Fruit fly (Drosophila melanogaster) whole organism, adult: ENCODE measurements around the gene mio.

Source experiments
- CG11617 ChIP-seq: fragments of 200-800 bp; sonication (Bioruptor generic); optimal IDR thresholded peaks from 2 replicates; lab custom pipeline; 2017; ENCODE audit warnings: mild to moderate bottlenecking, missing biosample characterization, missing genetic modification reagents, missing genetic modification characterization
- CG12768 ChIP-seq: fragments of 200-800 bp; sonication (Bioruptor generic); optimal IDR thresholded peaks from 2 replicates; lab custom pipeline; 2017; ENCODE audit warnings: missing biosample characterization, missing genetic modification characterization, mild to moderate bottlenecking, moderate library complexity, missing genetic modification reagents
- CG14711 ChIP-seq: fragments of 200-800 bp; sonication (Bioruptor generic); optimal IDR thresholded peaks from 2 replicates; lab custom pipeline; 2018; ENCODE audit warnings: missing biosample characterization, mild to moderate bottlenecking, missing genetic modification characterization, moderate library complexity
- CG1620 ChIP-seq: fragments of 200-800 bp; sonication (Bioruptor generic); optimal IDR thresholded peaks from 2 replicates; lab custom pipeline; 2016; ENCODE audit warnings: missing biosample characterization, missing genetic modification characterization
- CG33017 ChIP-seq: fragments of 200-800 bp; sonication (Bioruptor generic); optimal IDR thresholded peaks from 2 replicates; lab custom pipeline; 2018; ENCODE audit warnings: missing biosample characterization, mild to moderate bottlenecking, missing genetic modification characterization, moderate library complexity
- CG5204 ChIP-seq: fragments of 200-800 bp; sonication (Bioruptor generic); optimal IDR thresholded peaks from 2 replicates; lab custom pipeline; 2016; ENCODE audit warnings: missing biosample characterization, missing genetic modification characterization
- CG7045 ChIP-seq: fragments of 200-800 bp; sonication (Bioruptor generic); optimal IDR thresholded peaks from 2 replicates; lab custom pipeline; 2017; ENCODE audit warnings: missing biosample characterization, mild to moderate bottlenecking, missing genetic modification characterization
- CG7101 ChIP-seq: fragments of 200-800 bp; sonication (Bioruptor generic); optimal IDR thresholded peaks from 2 replicates; lab custom pipeline; 2018; ENCODE audit warnings: missing biosample characterization, mild to moderate bottlenecking, missing genetic modification characterization, moderate library complexity
- Clk ChIP-seq: fragments of 200-800 bp; sonication (Bioruptor generic); optimal IDR thresholded peaks from 2 replicates; lab custom pipeline; 2017; ENCODE audit warnings: missing biosample characterization, missing genetic modification characterization
- Crg-1 ChIP-seq: fragments of 200-800 bp; sonication (Bioruptor generic); optimal IDR thresholded peaks from 2 replicates; lab custom pipeline; 2016; ENCODE audit warnings: missing biosample characterization, missing genetic modification characterization
- Hr96 ChIP-seq: fragments of 200-800 bp; sonication (Bioruptor generic); optimal IDR thresholded peaks from 2 replicates; lab custom pipeline; 2016; ENCODE audit warnings: missing biosample characterization, missing genetic modification characterization
- Mnt ChIP-seq: fragments of 200-800 bp; sonication (Bioruptor generic); optimal IDR thresholded peaks from 2 replicates; lab custom pipeline; 2016; ENCODE audit warnings: missing biosample characterization, mild to moderate bottlenecking, missing genetic modification characterization
- bab1 ChIP-seq: fragments of 200-800 bp; sonication (Bioruptor generic); optimal IDR thresholded peaks from 3 replicates; lab custom pipeline; 2019; ENCODE audit warnings: missing biosample characterization, mild to moderate bottlenecking, missing genetic modification characterization, moderate library complexity
- cic ChIP-seq: fragments of 200-800 bp; sonication (Bioruptor generic); optimal IDR thresholded peaks from 2 replicates; lab custom pipeline; 2017; ENCODE audit warnings: missing biosample characterization, mild to moderate bottlenecking, missing genetic modification characterization, moderate library complexity
- cnc ChIP-seq, 2 experiments: fragments of >200 bp; optimal IDR thresholded peaks; 2 replicates each; lab custom pipeline; 2017
- kay ChIP-seq: fragments of 200-800 bp; sonication (Bioruptor generic); peaks from one replicate; lab custom pipeline; 2016; ENCODE audit warnings: missing biosample characterization, missing genetic modification characterization, borderline replicate concordance
- ovo ChIP-seq: fragments of 200-800 bp; sonication (Bioruptor generic); optimal IDR thresholded peaks from 2 replicates; lab custom pipeline; 2016; ENCODE audit warnings: missing biosample characterization, missing genetic modification characterization
- pad ChIP-seq: fragments of 200-800 bp; sonication (Bioruptor generic); optimal IDR thresholded peaks from 3 replicates; lab custom pipeline; 2017; ENCODE audit warnings: missing biosample characterization, missing genetic modification characterization, mild to moderate bottlenecking, moderate library complexity, missing genetic modification reagents
- tj ChIP-seq: fragments of 200-800 bp; sonication (Bioruptor generic); optimal IDR thresholded peaks from 3 replicates; lab custom pipeline; 2017; ENCODE audit warnings: missing biosample characterization, mild to moderate bottlenecking, missing genetic modification characterization, moderate library complexity
- toe ChIP-seq: fragments of 200-800 bp; sonication (Bioruptor generic); optimal IDR thresholded peaks from 2 replicates; lab custom pipeline; 2016; ENCODE audit warnings: missing biosample characterization, missing genetic modification characterization

The mio gene

DNA sequence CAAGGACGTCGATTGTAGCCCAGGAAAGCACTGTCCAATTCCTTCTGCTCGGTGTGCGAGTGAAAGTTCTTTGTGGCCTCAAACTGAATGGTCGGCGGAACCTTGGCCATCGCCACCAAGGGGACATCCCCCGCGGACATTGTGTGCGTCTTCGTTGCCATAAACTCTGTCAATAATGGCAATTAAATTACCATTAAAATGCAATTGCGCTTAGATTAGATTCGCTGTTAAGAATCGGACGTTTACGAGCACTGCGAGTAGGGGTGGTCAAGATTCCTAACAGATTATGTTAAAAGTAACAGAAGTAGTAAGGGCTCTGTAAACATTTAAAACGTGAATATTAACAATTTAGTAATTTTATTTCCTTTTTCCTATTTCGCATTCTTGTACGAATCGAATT, 1.0 kb upstream of the mio start, which contains the start of gene daed:
daed (minus strand) TSS at position 247 of the 400 bp plus-strand sequence.
- TF ChIP-seq bab1 (GFP tag; lab: Kevin White, UChicago), result peak; percentile 9
- TF ChIP-seq Hr96, result no peak
- no peak for TF ChIP-seq CG1620
- TF ChIP-seq CG7101 (tag; lab: Kevin White, UChicago), result peak; percentile 64
- TF ChIP-seq cic (GFP tag; lab: Kevin White, UChicago), result peak; percentile 34
- TF ChIP-seq pad (GFP tag; lab: Kevin White, UChicago), result peak; percentile 28
- peak; percentile 18 for TF ChIP-seq Crg-1 (GFP tag; lab: Kevin White, UChicago)
- peak; percentile 16 for TF ChIP-seq Mnt
- peak; percentile 70 for TF ChIP-seq CG33017 (tag; lab: Kevin White, UChicago)
- TF ChIP-seq CG12768, result peak; percentile 23

DNA sequence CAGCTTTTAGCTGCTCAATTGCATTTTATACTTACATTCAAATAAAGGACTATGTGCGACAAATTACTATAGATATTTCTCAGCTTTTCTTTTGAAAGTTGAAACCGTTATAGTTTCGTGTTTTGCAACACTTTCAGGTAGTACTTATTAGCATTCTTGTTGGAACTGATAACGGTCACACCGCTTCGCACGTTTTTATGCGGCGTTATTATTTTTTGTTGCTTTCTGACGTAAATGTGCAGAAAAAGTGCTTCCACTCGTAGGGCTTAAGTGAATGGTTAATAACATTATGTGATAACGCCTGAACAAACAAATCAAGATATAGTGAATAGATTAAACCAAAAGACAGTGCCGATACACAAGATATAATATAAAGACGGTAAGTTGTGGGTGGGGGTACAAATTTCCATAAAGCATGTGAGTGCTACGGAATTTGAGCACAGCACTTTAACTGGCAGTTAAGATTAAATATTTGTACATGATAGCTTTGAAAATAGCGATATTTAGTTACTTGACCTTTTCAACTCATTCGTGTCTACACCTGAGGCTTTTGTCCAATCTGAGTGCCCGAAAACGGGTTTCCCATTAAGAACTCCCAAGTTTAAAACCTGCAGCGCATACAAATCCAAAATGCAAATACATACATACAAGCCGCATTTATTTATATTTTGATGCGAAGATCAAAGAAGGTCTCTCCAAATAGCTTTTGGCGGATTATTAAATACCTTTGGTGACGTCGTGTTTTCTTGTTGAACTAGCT, 3.7 kb downstream of the mio start, which contains the start of gene papi:
papi (plus strand) TSS at position 176 of the 760 bp plus-strand sequence.
- peak; percentile 47 for TF ChIP-seq CG7101 (tag; lab: Kevin White, UChicago)
- no peak for TF ChIP-seq toe (GFP tag; lab: Kevin White, UChicago)
- no peak for TF ChIP-seq Clk (GFP tag; lab: Kevin White, UChicago)
- TF ChIP-seq CG33017 (tag; lab: Kevin White, UChicago), result peak; percentile 28
- no peak for TF ChIP-seq Hr96
- no peak for TF ChIP-seq CG5204 (GFP tag; lab: Kevin White, UChicago)
- no peak for TF ChIP-seq tj
- TF ChIP-seq CG7045 (GFP tag; lab: Kevin White, UChicago), result no peak
- no peak for TF ChIP-seq kay (GFP tag; lab: Kevin White, UChicago)
- TF ChIP-seq CG1620, result no peak
- TF ChIP-seq CG14711 (tag; lab: Kevin White, UChicago), result no peak
- TF ChIP-seq CG11617 (GFP tag; lab: Kevin White, UChicago), result no peak
- peak; percentile 34 for TF ChIP-seq cic (GFP tag; lab: Kevin White, UChicago)
- no peak for TF ChIP-seq Crg-1 (GFP tag; lab: Kevin White, UChicago)
- no peak for TF ChIP-seq bab1 (GFP tag; lab: Kevin White, UChicago)
- peak; percentile 70 for TF ChIP-seq ovo (GFP tag; lab: Kevin White, UChicago)
- no peak for TF ChIP-seq pad (GFP tag; lab: Kevin White, UChicago)
- TF ChIP-seq Mnt, result peak; percentile 99
- no peak for TF ChIP-seq CG12768
- no peak for TF ChIP-seq cnc (optimal IDR thresholded peaks at IDR 0.05; lab: Kevin White, UChicago)

DNA sequence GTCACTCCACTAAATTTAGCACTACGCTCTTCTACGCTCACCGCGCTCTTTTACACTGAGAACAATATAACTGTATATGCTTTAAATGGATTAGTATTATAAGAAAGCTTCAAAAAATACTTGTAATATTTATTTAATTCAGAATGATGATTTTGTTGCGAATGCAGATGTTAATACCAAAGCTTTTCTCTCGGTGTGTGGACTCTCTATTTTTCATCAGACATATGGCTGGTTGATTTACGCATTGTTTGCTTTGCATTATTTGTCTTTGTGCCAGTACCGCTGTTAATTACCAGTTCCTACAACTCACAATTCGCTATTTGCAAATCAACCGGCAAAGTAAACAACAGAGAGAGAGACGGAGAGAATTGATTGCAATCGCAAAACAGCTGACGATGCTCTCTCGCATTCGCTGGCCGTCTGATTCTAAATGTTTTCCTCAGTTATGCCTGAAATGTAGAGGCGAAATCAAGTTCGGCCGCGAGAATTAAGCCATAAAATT, 4.6 kb downstream of the mio start:
- TF ChIP-seq CG33017 (tag; lab: Kevin White, UChicago) (peak; percentile 100), ovo (GFP tag; lab: Kevin White, UChicago) (peak; percentile 98), cic (GFP tag; lab: Kevin White, UChicago) (peak; percentile 99), Clk (GFP tag; lab: Kevin White, UChicago) (peak; percentile 96), CG7101 (tag; lab: Kevin White, UChicago) (peak; percentile 99), Crg-1 (GFP tag; lab: Kevin White, UChicago) (peak; percentile 99), toe (GFP tag; lab: Kevin White, UChicago) (peak; percentile 97), bab1 (GFP tag; lab: Kevin White, UChicago) (peak; percentile 99), CG11617 (GFP tag; lab: Kevin White, UChicago) (peak; percentile 99), kay (GFP tag; lab: Kevin White, UChicago) (peak; percentile 96), Hr96 (peak; percentile 96), Mnt (peak; percentile 98), pad (GFP tag; lab: Kevin White, UChicago) (peak; percentile 96), cnc (optimal IDR thresholded peaks at IDR 0.05; lab: Kevin White, UChicago) (no peak), CG14711 (tag; lab: Kevin White, UChicago) (peak; percentile 96), CG12768 (peak; percentile 99), CG7045 (GFP tag; lab: Kevin White, UChicago) (peak; percentile 99), CG1620 (peak; percentile 98), tj (peak; percentile 95), CG5204 (GFP tag; lab: Kevin White, UChicago) (peak; percentile 99)

DNA sequence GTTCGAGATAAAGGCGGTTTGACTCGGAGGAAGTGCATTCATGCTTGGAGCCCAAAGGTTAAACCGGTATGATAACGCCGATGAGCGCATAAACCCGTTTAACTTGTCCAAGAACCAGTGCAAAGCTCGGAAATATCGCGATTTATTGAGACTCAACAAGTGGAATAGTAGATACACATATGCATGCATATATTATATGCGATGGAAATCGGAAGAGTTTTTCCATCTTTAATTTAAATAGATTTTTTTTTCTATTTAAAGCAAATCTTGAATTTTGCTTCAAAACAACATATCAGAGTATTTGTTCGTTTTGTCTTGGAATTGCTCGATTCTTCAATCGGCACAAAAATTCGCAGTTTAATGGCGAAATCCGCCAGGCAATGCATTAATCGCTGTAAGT, 5.3 kb downstream of the mio start:
- TF ChIP-seq bab1 (GFP tag; lab: Kevin White, UChicago) (peak; percentile 5), CG33017 (tag; lab: Kevin White, UChicago) (no peak), Crg-1 (GFP tag; lab: Kevin White, UChicago) (no peak), kay (GFP tag; lab: Kevin White, UChicago) (peak; percentile 56), CG7045 (GFP tag; lab: Kevin White, UChicago) (no peak)

dm6 chr2L:2226259-2227121, 9.4 kb downstream of the mio start, which contains the start of the genes CG15387 and sau:
Gene CG15387, minus strand, starts transcription at chr2L:2226294.
Gene sau, plus strand, starts transcription at chr2L:2226342.
- TF ChIP-seq CG1620 (peak; percentile 96), tj (peak; percentile 93), CG11617 (GFP tag; lab: Kevin White, UChicago) (peak; percentile 95), cic (GFP tag; lab: Kevin White, UChicago) (peak; percentile 62), CG7101 (tag; lab: Kevin White, UChicago) (peak; percentile 94), bab1 (GFP tag; lab: Kevin White, UChicago) (peak; percentile 90), CG5204 (GFP tag; lab: Kevin White, UChicago) (peak; percentile 96), Hr96 (peak; percentile 96), Mnt (peak; percentile 92), Crg-1 (GFP tag; lab: Kevin White, UChicago) (peak; percentile 95), pad (GFP tag; lab: Kevin White, UChicago) (peak; percentile 87), toe (GFP tag; lab: Kevin White, UChicago) (peak; percentile 96), CG33017 (tag; lab: Kevin White, UChicago) (peak; percentile 89), CG14711 (tag; lab: Kevin White, UChicago) (peak; percentile 88), cnc (optimal IDR thresholded peaks at IDR 0.05; lab: Kevin White, UChicago) (no peak), CG12768 (peak; percentile 92), kay (GFP tag; lab: Kevin White, UChicago) (peak; percentile 97), CG7045 (GFP tag; lab: Kevin White, UChicago) (peak; percentile 89), ovo (GFP tag; lab: Kevin White, UChicago) (peak; percentile 88), Clk (GFP tag; lab: Kevin White, UChicago) (peak; percentile 87)
